Worm (Caenorhabditis elegans) whole organism, L4/young adult: ENCODE measurements around the gene nhr-274.

Experiments
- W03F9.2 ChIP-seq: fragments of 150-350 bp; optimal IDR thresholded peaks from 2 replicates; lab custom pipeline; 2014; ENCODE audit warnings: missing biosample characterization, missing genetic modification characterization
- dao-5 ChIP-seq: sonication (generic microtip); optimal IDR thresholded peaks from 2 replicates; lab custom pipeline; 2016; ENCODE audit warnings: missing genotype, missing genetic modification characterization, moderate library complexity, missing compliant biosample characterization
- him-1 ChIP-seq: sonication (generic microtip); optimal IDR thresholded peaks from 2 replicates; lab custom pipeline; 2016; ENCODE audit warnings: missing genotype, missing genetic modification reagents, missing genetic modification characterization, missing compliant biosample characterization

DNA sequence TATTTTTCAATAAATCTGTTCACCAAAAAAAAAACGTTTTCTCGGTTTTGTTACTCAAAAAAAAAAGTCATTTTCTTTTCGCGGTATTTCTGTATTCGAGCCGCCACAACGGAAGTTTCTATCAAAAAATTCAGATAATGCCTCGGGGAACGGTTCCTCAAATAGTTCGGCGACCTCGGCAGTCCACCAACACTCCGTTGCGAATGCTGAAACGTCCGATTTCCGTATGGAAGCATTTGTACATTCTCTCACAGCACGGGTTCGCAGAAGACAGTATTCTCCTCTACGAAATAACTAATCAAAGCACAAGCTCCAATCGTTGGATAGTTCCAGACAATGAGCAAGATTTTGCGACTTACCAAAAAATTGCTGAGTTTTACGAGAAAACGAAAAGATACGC is 14.9 kb upstream of the nhr-274 start, which contains the start of gene Y41D4B.4:
- TF ChIP-seq him-1: no peak
- TF ChIP-seq W03F9.2 (tag; lab: Kevin White, UChicago): no peak
- TF ChIP-seq dao-5 (tag; lab: Kevin White, UChicago): no peak
